Fruit fly (Drosophila melanogaster): Measurements from ENCODE around the gene Pp2B-14D.

Gene Pp2B-14D

DNA sequence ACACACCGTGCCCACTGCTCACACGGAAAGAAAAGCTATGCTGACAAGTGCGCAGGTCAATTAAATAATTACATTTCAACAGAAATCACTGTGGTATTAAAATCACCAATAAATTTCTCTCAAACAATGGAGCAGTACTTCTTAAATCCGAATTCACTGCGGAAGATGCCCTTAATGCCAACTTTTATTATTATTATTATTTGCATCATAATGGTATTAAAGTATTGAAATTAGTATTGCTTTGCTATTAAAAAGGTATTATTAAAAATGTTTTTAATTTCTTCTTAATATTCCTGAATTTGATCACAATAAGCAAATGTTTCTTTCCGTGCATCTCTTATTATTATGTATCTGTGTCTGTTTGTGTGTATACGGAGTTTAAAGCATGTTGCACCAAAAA lies 20.2 kb upstream of the Pp2B-14D start (continued):
- TF ChIP-seq CG8388 (GFP tag; optimal IDR thresholded peaks at IDR 0.05) (no peak), abd-A (tag; optimal IDR thresholded peaks at IDR 0.05) (no peak), Dfd (GFP tag; optimal IDR thresholded peaks at IDR 0.05) (no peak), ac (GFP tag; optimal IDR thresholded peaks at IDR 0.05) (no peak), CG1024 (GFP tag; IDR thresholded peaks at IDR 0.05) (no peak), en (GFP tag; optimal IDR thresholded peaks at IDR 0.05) (no peak), corto (GFP tag; optimal IDR thresholded peaks at IDR 0.05) (no peak), Hr51 (GFP tag; optimal IDR thresholded peaks at IDR 0.05) (peak in 1 of 2 experiments; percentile 67), Ets97D (GFP tag; optimal IDR thresholded peaks at IDR 0.05) (no peak), Rx (GFP tag; IDR thresholded peaks at IDR 0.05) (no peak), Xbp1 (GFP tag; optimal IDR thresholded peaks at IDR 0.05) (peak; percentile 47), ERR (GFP tag; optimal IDR thresholded peaks at IDR 0.05) (no peak), Eip74EF (GFP tag; optimal IDR thresholded peaks at IDR 0.05) (peak in 1 of 2 experiments; percentile 34), fu2 (GFP tag; optimal IDR thresholded peaks at IDR 0.05) (no peak), CG14965 (GFP tag; optimal IDR thresholded peaks at IDR 0.05; ENCODE audit: borderline replicate concordance) (no peak), CG11560 (tag; IDR thresholded peaks at IDR 0.05) (no peak), Fer3 (tag; optimal IDR thresholded peaks at IDR 0.05) (peak; percentile 20), Bdp1 (GFP tag; optimal IDR thresholded peaks at IDR 0.05) (no peak), Elba2 (GFP tag; optimal IDR thresholded peaks at IDR 0.05) (no peak), odd (GFP tag; optimal IDR thresholded peaks at IDR 0.05) (no peak), CG3726 (GFP tag; IDR thresholded peaks at IDR 0.05) (no peak), E2f1 (GFP tag; IDR thresholded peaks at IDR 0.05) (no peak), bbx (GFP tag; IDR thresholded peaks at IDR 0.05; ENCODE audit: partially characterized antibody) (no peak), pzg (GFP tag; optimal IDR thresholded peaks at IDR 0.05) (no peak), ATbp (GFP tag; optimal IDR thresholded peaks at IDR 0.05) (peak; percentile 25), cas (GFP tag; IDR thresholded peaks at IDR 0.05) (no peak), mirr (GFP tag; optimal IDR thresholded peaks at IDR 0.05) (no peak), Oli (tag; optimal IDR thresholded peaks at IDR 0.05) (peak; percentile 56), Ptx1 (GFP tag; IDR thresholded peaks at IDR 0.05) (0 out of 2 replicates have a peak, but pooled peaks have one; percentile 31), CG12236 (GFP tag; optimal IDR thresholded peaks at IDR 0.05) (no peak), bigmax (GFP tag; optimal IDR thresholded peaks at IDR 0.05) (no peak), Chrac-16 (GFP tag; optimal IDR thresholded peaks at IDR 0.05) (no peak), Optix (GFP tag; IDR thresholded peaks at IDR 0.05) (no peak), Lpt (GFP tag; optimal IDR thresholded peaks at IDR 0.05) (no peak), CG4707 (GFP tag; optimal IDR thresholded peaks at IDR 0.05) (no peak), ftz-f1 (GFP tag; optimal IDR thresholded peaks at IDR 0.05) (no peak), da (GFP tag; optimal IDR thresholded peaks at IDR 0.05) (no peak), CG4820 (GFP tag; optimal IDR thresholded peaks at IDR 0.05) (no peak), CG15514 (GFP tag; optimal IDR thresholded peaks at IDR 0.05) (peak; percentile 25), Dbx (GFP tag; IDR thresholded peaks at IDR 0.05) (0 out of 3 replicates have a peak, but pooled peaks have one; percentile 36), CG1647 (GFP tag; optimal IDR thresholded peaks at IDR 0.05) (no peak), CG13424 (tag; optimal IDR thresholded peaks at IDR 0.05) (peak; percentile 61), CG8290 (GFP tag; optimal IDR thresholded peaks at IDR 0.05) (no peak), CG8290 (tag; optimal IDR thresholded peaks at IDR 0.05) (no peak), sima (GFP tag; optimal IDR thresholded peaks at IDR 0.05) (no peak), CG42726 (GFP tag; IDR thresholded peaks at IDR 0.05; ENCODE audit: partially characterized antibody) (no peak), CG2889 (GFP tag; IDR thresholded peaks at IDR 0.05) (no peak), chm (GFP tag; IDR thresholded peaks at IDR 0.05) (no peak), Dek (tag; optimal IDR thresholded peaks at IDR 0.05) (peak; percentile 17), crp (GFP tag; optimal IDR thresholded peaks at IDR 0.05) (no peak), CG4282 (GFP tag; optimal IDR thresholded peaks at IDR 0.05) (no peak)

Data from whole organism, embryonic.